Fruit fly (Drosophila melanogaster) whole organism, wandering third instar larva: Measurements from ENCODE around the gene Cog2.

Experiments
- CG9705 ChIP-seq: fragments of 200-800 bp; sonication (Bioruptor generic); optimal IDR thresholded peaks from 2 replicates; lab custom pipeline; 2018; ENCODE audit warnings: missing biosample characterization, mild to moderate bottlenecking, missing genetic modification characterization
- Dfd ChIP-seq: fragments of >200 bp; optimal IDR thresholded peaks from 2 replicates; lab custom pipeline; 2017; ENCODE audit warnings: missing biosample characterization, missing genetic modification characterization
- N ChIP-seq: fragments of >200 bp; optimal IDR thresholded peaks from 2 replicates; lab custom pipeline; 2018; ENCODE audit warnings: missing biosample characterization, missing external identifiers, missing genetic modification characterization
- dsf ChIP-seq: sonication (Bioruptor generic); optimal IDR thresholded peaks from 2 replicates; lab custom pipeline; 2016; ENCODE audit warnings: missing biosample characterization, missing genetic modification characterization, borderline replicate concordance
- fru ChIP-seq: fragments of 200-800 bp; sonication (Bioruptor generic); optimal IDR thresholded peaks from 3 replicates; lab custom pipeline; 2016; ENCODE audit warnings: missing biosample characterization, mild to moderate bottlenecking, missing genetic modification characterization

DNA sequence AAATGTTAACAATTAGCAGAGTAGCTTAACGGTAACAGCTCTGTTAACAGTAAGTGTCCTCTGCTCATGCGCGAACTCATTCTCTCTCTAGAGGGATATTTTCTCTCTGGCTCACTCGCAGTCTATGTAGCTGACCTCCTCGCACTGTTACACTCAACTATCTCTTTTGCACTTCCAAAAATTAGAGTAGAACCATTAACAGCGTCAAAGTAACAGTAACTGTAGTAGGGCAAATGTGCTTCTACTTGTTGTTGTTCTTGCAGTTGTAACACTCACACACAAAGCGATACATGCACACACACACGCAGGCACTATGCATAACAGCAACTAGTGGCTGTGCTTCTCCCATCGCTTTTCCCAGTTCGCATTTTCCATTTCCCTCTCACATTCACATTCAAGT, 17.6 kb upstream of the Cog2 start:
- TF ChIP-seq fru (GFP tag; lab: Kevin White, UChicago): no peak
- no peak for TF ChIP-seq CG9705 (GFP tag; lab: Kevin White, UChicago)
- TF ChIP-seq Dfd (GFP tag; lab: Kevin White, UChicago): no peak
- TF ChIP-seq dsf (GFP tag; lab: Kevin White, UChicago): no peak
- TF ChIP-seq N (GFP tag; lab: Kevin White, UChicago): no peak
